Fruit fly (Drosophila melanogaster) whole organism, embryonic: Measurements from ENCODE around the gene CG9286.

ENCODE experiments used
- Asciz ChIP-seq: fragments of 200-800 bp; sonication (Bioruptor generic); optimal IDR thresholded peaks from 2 replicates; lab custom pipeline; 2017; ENCODE audit warnings: missing biosample characterization, mild to moderate bottlenecking, missing genetic modification characterization, missing genetic modification reagents
- BEAF-32 ChIP-seq: fragments of 200-800 bp; sonication (Bioruptor generic); optimal IDR thresholded peaks from 3 replicates; lab custom pipeline; 2017; ENCODE audit warnings: missing biosample characterization, missing genetic modification characterization, mild to moderate bottlenecking, moderate library complexity, missing genetic modification reagents
- Bdp1 ChIP-seq: fragments of 200-800 bp; sonication (Bioruptor generic); optimal IDR thresholded peaks from 3 replicates; lab custom pipeline; 2016; ENCODE audit warnings: missing biosample characterization, missing genetic modification characterization
- Bgb ChIP-seq: fragments of 200-800 bp; sonication (Bioruptor generic); IDR thresholded peaks from 2 replicates; pipeline ENCODE4 v1.3.6; 2022; ENCODE audit warnings: missing biosample characterization, missing genetic modification characterization; ENCODE audit not compliant: partially characterized antibody
- CG10147 ChIP-seq: fragments of 200-800 bp; sonication (Bioruptor generic); optimal IDR thresholded peaks from 2 replicates; lab custom pipeline; 2019; ENCODE audit warnings: missing biosample characterization, mild to moderate bottlenecking, missing genetic modification characterization, moderate library complexity
- CG10274 ChIP-seq: fragments of 200-800 bp; sonication (Bioruptor generic); optimal IDR thresholded peaks from 3 replicates; lab custom pipeline; 2017; ENCODE audit warnings: missing biosample characterization, mild to moderate bottlenecking, missing genetic modification characterization
- CG10321 ChIP-seq: fragments of 200-800 bp; sonication (Bioruptor generic); IDR thresholded peaks from 2 replicates; pipeline ENCODE4 v1.3.6; 2022; ENCODE audit warnings: missing biosample characterization, missing genetic modification characterization
- CG10462 ChIP-seq: fragments of 200-800 bp; sonication (Bioruptor generic); optimal IDR thresholded peaks from 2 replicates; lab custom pipeline; 2016; ENCODE audit warnings: missing biosample characterization, missing genetic modification characterization
- CG11696 ChIP-seq: fragments of 200-800 bp; sonication (Bioruptor generic); IDR thresholded peaks from 2 replicates; pipeline ENCODE4 v1.3.6; 2022; ENCODE audit warnings: missing biosample characterization, missing genetic modification characterization
- CG15696 ChIP-seq: fragments of 200-800 bp; sonication (Bioruptor generic); optimal IDR thresholded peaks from 2 replicates; lab custom pipeline; 2019; ENCODE audit warnings: missing biosample characterization, mild to moderate bottlenecking, missing genetic modification characterization, moderate library complexity
- CG16863 ChIP-seq: fragments of 200-800 bp; sonication (Bioruptor generic); optimal IDR thresholded peaks from 3 replicates; lab custom pipeline; 2016; ENCODE audit warnings: missing biosample characterization, missing genetic modification characterization
- CG18011 ChIP-seq: fragments of 200-800 bp; sonication (Bioruptor generic); optimal IDR thresholded peaks from 2 replicates; lab custom pipeline; 2017; ENCODE audit warnings: missing biosample characterization, missing genetic modification characterization, mild to moderate bottlenecking, moderate library complexity, missing genotype
- CG18262 ChIP-seq: fragments of 200-800 bp; optimal IDR thresholded peaks from 3 replicates; lab custom pipeline; 2019; ENCODE audit warnings: missing biosample characterization, mild to moderate bottlenecking, missing genetic modification characterization, moderate library complexity
- CG2678 ChIP-seq: fragments of 200-800 bp; sonication (Bioruptor generic); optimal IDR thresholded peaks from 3 replicates; lab custom pipeline; 2019; ENCODE audit warnings: missing biosample characterization, mild to moderate bottlenecking, missing genetic modification characterization, moderate library complexity
- CG3163 ChIP-seq: fragments of 200-800 bp; sonication (Bioruptor generic); optimal IDR thresholded peaks from 3 replicates; lab custom pipeline; 2016; ENCODE audit warnings: missing biosample characterization, missing genetic modification characterization
- CG4617 ChIP-seq: fragments of 200-800 bp; sonication (Bioruptor generic); optimal IDR thresholded peaks from 3 replicates; lab custom pipeline; 2016; ENCODE audit warnings: missing biosample characterization, missing genetic modification characterization, borderline replicate concordance
- CG6654 ChIP-seq: fragments of 200-800 bp; sonication (Bioruptor generic); optimal IDR thresholded peaks from 2 replicates; lab custom pipeline; 2017; ENCODE audit warnings: missing biosample characterization, mild to moderate bottlenecking, missing genetic modification characterization
- CG6765 ChIP-seq: fragments of 200-800 bp; sonication (Bioruptor generic); optimal IDR thresholded peaks from 3 replicates; lab custom pipeline; 2017; ENCODE audit warnings: missing biosample characterization, mild to moderate bottlenecking, missing genetic modification characterization
- CG9797 ChIP-seq: fragments of 200-800 bp; sonication (Bioruptor generic); optimal IDR thresholded peaks from 3 replicates; lab custom pipeline; 2018; ENCODE audit warnings: missing biosample characterization, mild to moderate bottlenecking, missing genetic modification characterization
- CG9817 ChIP-seq: fragments of 200-800 bp; sonication (Bioruptor generic); optimal IDR thresholded peaks from 2 replicates; lab custom pipeline; 2018; ENCODE audit warnings: missing biosample characterization, mild to moderate bottlenecking, missing genetic modification characterization, moderate library complexity
- D19A ChIP-seq: fragments of 200-800 bp; optimal IDR thresholded peaks from 3 replicates; lab custom pipeline; 2019; ENCODE audit warnings: missing biosample characterization, mild to moderate bottlenecking, missing genetic modification characterization, moderate library complexity
- Dbx ChIP-seq: fragments of 200-800 bp; sonication (Bioruptor generic); IDR thresholded peaks from 3 replicates; pipeline ENCODE4 v1.3.6; 2022; ENCODE audit warnings: missing biosample characterization, missing genetic modification characterization
- Deaf1 ChIP-seq: fragments of 200-800 bp; optimal IDR thresholded peaks from 3 replicates; lab custom pipeline; 2019; ENCODE audit warnings: missing biosample characterization, mild to moderate bottlenecking, missing genetic modification characterization, moderate library complexity
- Hr3 ChIP-seq: fragments of 200-800 bp; sonication (Bioruptor generic); optimal IDR thresholded peaks from 3 replicates; lab custom pipeline; 2016; ENCODE audit warnings: missing biosample characterization, missing genetic modification characterization
- Lpt ChIP-seq: fragments of >200 bp; optimal IDR thresholded peaks from 2 replicates; lab custom pipeline; 2018; ENCODE audit warnings: missing biosample characterization, missing genetic modification characterization
- MESR4 ChIP-seq: fragments of 200-800 bp; sonication (Bioruptor generic); optimal IDR thresholded peaks from 2 replicates; lab custom pipeline; 2018; ENCODE audit warnings: missing biosample characterization, mild to moderate bottlenecking, missing genetic modification characterization, moderate library complexity
- Poxn ChIP-seq: fragments of 200-800 bp; sonication (Bioruptor generic); IDR thresholded peaks from 2 replicates; pipeline ENCODE4 v1.3.6; 2022; ENCODE audit warnings: missing biosample characterization, missing genetic modification characterization
- Six4 ChIP-seq: fragments of 200-800 bp; sonication (Bioruptor generic); optimal IDR thresholded peaks from 2 replicates; lab custom pipeline; 2016; ENCODE audit warnings: missing biosample characterization, missing genetic modification characterization
- Taf1 ChIP-seq: fragments of 200-800 bp; sonication (Bioruptor generic); IDR thresholded peaks from 2 replicates; pipeline ENCODE4 v1.3.6; 2022; ENCODE audit warnings: missing biosample characterization, missing genetic modification characterization
- Trl ChIP-seq, 3 experiments: fragments of >200 bp in 2 of 3; fragments of 200-800 bp in 1 of 3; sonication (Bioruptor generic) in 1 of 3; optimal IDR thresholded peaks; 2 replicates in 1 of 3; 3 replicates in 2 of 3; lab custom pipeline; 2016 to 2017; ENCODE audit warnings: missing biosample characterization in 1 of 3, missing genetic modification characterization in 1 of 3
- Vsx1 ChIP-seq: fragments of 200-800 bp; sonication (Bioruptor generic); optimal IDR thresholded peaks from 2 replicates; lab custom pipeline; 2017; ENCODE audit warnings: missing biosample characterization, mild to moderate bottlenecking, missing genetic modification characterization, missing genetic modification reagents
- corto ChIP-seq: fragments of 200-800 bp; sonication (Bioruptor generic); optimal IDR thresholded peaks from 2 replicates; lab custom pipeline; 2016; ENCODE audit warnings: missing biosample characterization, mild to moderate bottlenecking, missing genetic modification characterization, moderate library complexity
- dpn ChIP-seq, 2 experiments: fragments of 200-800 bp; sonication (Bioruptor generic); optimal IDR thresholded peaks; 3 replicates each; lab custom pipeline; 2016; ENCODE audit warnings: missing biosample characterization in 2 of 2, missing genetic modification characterization in 2 of 2
- gcm ChIP-seq: fragments of 200-800 bp; sonication (Bioruptor generic); optimal IDR thresholded peaks from 2 replicates; lab custom pipeline; 2019; ENCODE audit warnings: missing biosample characterization, mild to moderate bottlenecking, missing genetic modification characterization, moderate library complexity
- gfzf ChIP-seq: fragments of 200-800 bp; sonication (Bioruptor generic); optimal IDR thresholded peaks from 2 replicates; lab custom pipeline; 2016; ENCODE audit warnings: missing biosample characterization, mild to moderate bottlenecking, missing genetic modification characterization, moderate library complexity
- gsb ChIP-seq: fragments of 200-800 bp; sonication (Bioruptor generic); IDR thresholded peaks from 2 replicates; pipeline ENCODE4 v1.3.6; 2022; ENCODE audit warnings: missing biosample characterization, missing genetic modification characterization
- gsb-n ChIP-seq: fragments of 200-800 bp; sonication (Bioruptor generic); optimal IDR thresholded peaks from 3 replicates; lab custom pipeline; 2018; ENCODE audit warnings: missing biosample characterization, mild to moderate bottlenecking, missing genetic modification characterization
- lov ChIP-seq, 2 experiments: fragments of 200-800 bp in 1 of 2; fragments of >200 bp in 1 of 2; sonication (Bioruptor generic) in 1 of 2; IDR thresholded peaks in 1 of 2; optimal IDR thresholded peaks in 1 of 2; 2 replicates in 1 of 2; 3 replicates in 1 of 2; pipeline versions ENCODE4 v1.3.6 to Lab custom; 2017 to 2022; ENCODE audit warnings: missing biosample characterization in 1 of 2, missing genetic modification characterization in 1 of 2
- mld ChIP-seq: fragments of 200-800 bp; sonication (Bioruptor generic); IDR thresholded peaks from 3 replicates; pipeline ENCODE4 v1.3.6; 2022; ENCODE audit warnings: missing biosample characterization, missing genetic modification characterization; ENCODE audit not compliant: partially characterized antibody
- psq ChIP-seq: fragments of 200-800 bp; sonication (Bioruptor generic); optimal IDR thresholded peaks from 2 replicates; lab custom pipeline; 2017; ENCODE audit warnings: missing biosample characterization, missing genetic modification characterization
- sisA ChIP-seq: fragments of 200-800 bp; sonication (Bioruptor generic); IDR thresholded peaks from 2 replicates; pipeline ENCODE4 v1.3.6; 2022; ENCODE audit warnings: missing biosample characterization, missing genetic modification characterization
- so ChIP-seq: fragments of 200-800 bp; sonication (Bioruptor generic); IDR thresholded peaks from 3 replicates; pipeline ENCODE4 v1.3.6; 2022; ENCODE audit warnings: missing biosample characterization, missing genetic modification characterization
- sob ChIP-seq: fragments of 200-800 bp; sonication (Bioruptor generic); IDR thresholded peaks from 2 replicates; pipeline ENCODE4 v1.3.6; 2022; ENCODE audit warnings: missing biosample characterization, missing genetic modification characterization
- tin ChIP-seq: fragments of 200-800 bp; sonication (Bioruptor generic); optimal IDR thresholded peaks from 3 replicates; lab custom pipeline; 2016; ENCODE audit warnings: missing biosample characterization, missing genetic modification characterization
- wdn ChIP-seq: fragments of 200-800 bp; sonication (Bioruptor generic); IDR thresholded peaks from 2 replicates; pipeline ENCODE4 v1.3.6; 2022; ENCODE audit warnings: missing biosample characterization, missing genetic modification characterization
- wor ChIP-seq: fragments of 200-800 bp; sonication (Bioruptor generic); IDR thresholded peaks from 2 replicates; pipeline ENCODE4 v1.3.6; 2022; ENCODE audit warnings: missing biosample characterization, missing genetic modification characterization
- zen2 ChIP-seq: fragments of 200-800 bp; sonication (Bioruptor generic); IDR thresholded peaks from 3 replicates; pipeline ENCODE4 v1.3.6; 2022; ENCODE audit warnings: missing biosample characterization, missing genetic modification characterization; ENCODE audit not compliant: partially characterized antibody
- zf30C ChIP-seq: fragments of 200-800 bp; sonication (Bioruptor generic); optimal IDR thresholded peaks from 3 replicates; lab custom pipeline; 2018; ENCODE audit warnings: missing biosample characterization, mild to moderate bottlenecking, missing genetic modification characterization

Gene CG9286

DNA sequence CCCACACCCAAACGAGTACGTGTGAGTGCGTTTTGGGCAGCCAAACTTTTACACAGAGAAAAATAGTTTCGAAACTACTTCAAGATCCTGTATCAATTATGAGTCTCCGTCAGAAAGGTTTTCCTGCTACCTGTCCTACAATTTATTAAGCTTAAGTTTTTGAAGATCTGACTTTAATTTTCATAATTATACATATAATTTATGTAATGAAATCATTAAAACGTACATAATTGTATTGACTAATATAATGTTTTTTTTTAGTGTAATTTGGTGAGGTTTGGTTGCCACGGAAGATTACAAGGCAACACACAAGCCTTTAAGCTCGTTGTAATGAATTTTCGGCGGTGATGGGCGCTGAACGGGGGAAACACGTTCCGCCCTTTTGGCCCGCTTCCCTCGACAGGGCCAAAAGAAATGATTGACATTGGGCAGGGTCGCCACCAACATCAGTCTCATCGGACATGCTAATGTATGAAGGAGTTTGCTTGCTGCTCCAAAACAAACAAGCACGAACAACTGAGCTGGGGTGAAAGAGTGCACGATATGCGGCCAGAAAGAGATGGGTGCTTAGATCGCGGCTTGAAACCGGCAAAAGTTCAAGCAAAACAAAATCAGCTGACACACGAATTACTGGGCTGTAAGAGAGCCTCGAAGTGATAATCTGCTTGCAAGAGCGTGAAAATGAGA lies 13.4 kb downstream of the CG9286 start (continued):
- no peak for TF ChIP-seq mld (GFP tag; lab: Robert Waterston, UW)
- peak; percentile 56; the same call in 1 of the 3 replicates for TF ChIP-seq so (GFP tag; lab: Robert Waterston, UW)
- peak; percentile 78 for TF ChIP-seq D19A (tag; lab: Kevin White, UChicago)
- TF ChIP-seq gsb-n (tag; lab: Kevin White, UChicago): peak; percentile 77
- TF ChIP-seq zf30C (GFP tag; lab: Kevin White, UChicago): no peak
- no peak for TF ChIP-seq CG6765 (GFP tag; lab: Kevin White, UChicago)
- TF ChIP-seq Hr3 (GFP tag; lab: Kevin White, UChicago): peak; percentile 63
- no peak for TF ChIP-seq CG16863 (GFP tag; lab: Kevin White, UChicago)
- TF ChIP-seq CG18011 (GFP tag; lab: Kevin White, UChicago): no peak
- TF ChIP-seq CG3163 (GFP tag; lab: Kevin White, UChicago): no peak
- TF ChIP-seq CG10462 (GFP tag; lab: Kevin White, UChicago): peak; percentile 54
- TF ChIP-seq BEAF-32: no peak
- TF ChIP-seq Dbx (GFP tag; lab: Robert Waterston, UW): no peak
- peak; percentile 40 for TF ChIP-seq Six4 (GFP tag; lab: Kevin White, UChicago)
- no peak for TF ChIP-seq CG9797 (GFP tag; lab: Kevin White, UChicago)
- TF ChIP-seq CG15696 (tag; lab: Kevin White, UChicago): no peak
- peak; percentile 44; the same call in 1 of the 2 replicates for TF ChIP-seq wor
- TF ChIP-seq corto (GFP tag; lab: Kevin White, UChicago): no peak
- peak; percentile 19 for TF ChIP-seq psq (GFP tag; lab: Kevin White, UChicago)
- TF ChIP-seq Lpt: no peak
- no peak for TF ChIP-seq zen2 (GFP tag; lab: Robert Waterston, UW)
- TF ChIP-seq wdn (GFP tag; lab: Robert Waterston, UW): no peak
- TF ChIP-seq gfzf (GFP tag; lab: Kevin White, UChicago): no peak
- TF ChIP-seq MESR4: no peak
- no peak for TF ChIP-seq Poxn
- no peak for TF ChIP-seq Taf1
- no peak for TF ChIP-seq CG10321
- TF ChIP-seq CG10147 (GFP tag; lab: Kevin White, UChicago): peak; percentile 27
- peak; percentile 82 for TF ChIP-seq CG18262 (tag; lab: Kevin White, UChicago)
- peak; percentile 57 for TF ChIP-seq Asciz (GFP tag; lab: Kevin White, UChicago)
- TF ChIP-seq Vsx1: peak; percentile 11
- peak; percentile 17; the same call in 1 of the 2 replicates for TF ChIP-seq sob (GFP tag; lab: Robert Waterston, UW)
- peak; percentile 85 for TF ChIP-seq CG2678
- TF ChIP-seq dpn (GFP tag; optimal IDR thresholded peaks at IDR 0.05; lab: Kevin White, UChicago): peak in 1 of 2 experiments; percentile 62
- TF ChIP-seq CG6654 (GFP tag; lab: Kevin White, UChicago): no peak
- peak; percentile 33 for TF ChIP-seq CG9817 (tag; lab: Kevin White, UChicago)
- TF ChIP-seq gsb (GFP tag; lab: Robert Waterston, UW): no peak
- TF ChIP-seq CG4617 (GFP tag; lab: Kevin White, UChicago): peak; percentile 6
- 0 out of 2 replicates have a peak, but pooled peaks have one; percentile 25 for TF ChIP-seq CG11696 (GFP tag; lab: Robert Waterston, UW)
- TF ChIP-seq sisA: peak; percentile 71
- TF ChIP-seq Trl (optimal IDR thresholded peaks at IDR 0.05; lab: Kevin White, UChicago): no peak
- TF ChIP-seq Trl (GFP tag; optimal IDR thresholded peaks at IDR 0.05; lab: Kevin White, UChicago): no peak
- TF ChIP-seq CG10274 (GFP tag; lab: Kevin White, UChicago): no peak
- TF ChIP-seq Bgb (GFP tag; lab: Robert Waterston, UW): no peak
- TF ChIP-seq Deaf1 (tag; lab: Kevin White, UChicago): peak; percentile 13
- no peak for TF ChIP-seq lov (optimal IDR thresholded peaks at IDR 0.05; lab: Kevin White, UChicago)
- TF ChIP-seq lov (GFP tag; IDR thresholded peaks at IDR 0.05; lab: Robert Waterston, UW): no peak
- peak; percentile 71 for TF ChIP-seq gcm
- TF ChIP-seq tin (GFP tag; lab: Kevin White, UChicago): peak; percentile 34
- no peak for TF ChIP-seq Bdp1 (GFP tag; lab: Kevin White, UChicago)
